Fruit fly (Drosophila melanogaster): Measurements from ENCODE around the gene CG12713.

The CG12713 gene

DNA sequence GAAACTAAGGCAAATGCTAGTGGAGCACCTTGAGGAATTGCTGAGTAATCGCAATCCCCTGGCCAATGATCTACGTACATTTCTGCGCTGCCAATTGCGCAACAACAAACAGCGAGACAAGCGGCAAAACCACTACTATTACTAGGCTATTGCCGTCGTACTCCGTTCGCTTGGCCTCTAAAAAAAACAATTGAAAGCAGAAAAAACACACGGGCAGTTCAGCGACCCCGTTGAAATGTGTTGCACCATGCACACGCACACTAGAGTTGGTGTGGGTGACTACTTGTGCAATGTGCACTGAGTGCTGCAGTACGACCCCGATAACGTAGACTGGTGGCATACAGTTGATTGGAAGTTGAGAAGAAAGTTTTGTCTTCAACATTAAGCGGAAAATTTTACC, 7.7 kb upstream of the CG12713 start:
- no peak for TF ChIP-seq CG8478 (optimal IDR thresholded peaks at IDR 0.05)
- no peak for TF ChIP-seq CTCF (optimal IDR thresholded peaks at IDR 0.05)

DNA sequence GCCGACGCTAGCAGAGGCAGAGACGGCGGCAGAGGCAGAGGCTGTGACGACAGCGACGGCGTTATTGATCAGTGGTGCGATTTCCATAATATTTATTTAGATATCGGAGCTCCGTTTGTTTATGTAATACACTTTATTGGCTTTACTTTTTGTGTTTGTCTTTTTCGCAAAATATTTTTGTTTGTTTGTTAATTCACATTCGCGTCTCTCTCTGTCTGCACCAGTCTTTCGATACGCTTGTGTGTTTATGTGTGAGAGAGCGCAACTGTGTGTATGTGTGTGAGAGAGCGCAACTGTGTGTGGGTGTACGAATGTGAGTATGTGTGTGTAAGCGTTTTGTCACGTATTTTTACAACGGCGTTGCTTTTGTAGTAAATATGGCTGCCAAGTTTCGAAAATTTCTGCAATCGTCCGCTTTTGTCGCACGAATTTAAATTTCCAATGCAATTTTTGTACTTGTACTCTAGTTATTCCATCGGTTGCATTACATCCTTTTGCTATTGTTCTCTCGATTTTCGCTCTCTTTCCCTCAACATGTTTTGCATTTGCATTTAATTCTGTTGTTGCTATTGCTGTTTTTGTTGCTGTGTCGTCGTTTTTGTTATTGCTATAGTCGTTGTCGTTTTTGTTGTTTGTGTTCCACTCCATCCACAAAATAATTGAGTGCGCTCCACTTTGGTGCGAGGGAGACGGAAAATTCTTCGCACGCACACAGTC, 6.6 kb upstream of the CG12713 start:
- TF ChIP-seq CTCF (optimal IDR thresholded peaks at IDR 0.05), result no peak
- TF ChIP-seq CG8478 (optimal IDR thresholded peaks at IDR 0.05), result no peak

DNA sequence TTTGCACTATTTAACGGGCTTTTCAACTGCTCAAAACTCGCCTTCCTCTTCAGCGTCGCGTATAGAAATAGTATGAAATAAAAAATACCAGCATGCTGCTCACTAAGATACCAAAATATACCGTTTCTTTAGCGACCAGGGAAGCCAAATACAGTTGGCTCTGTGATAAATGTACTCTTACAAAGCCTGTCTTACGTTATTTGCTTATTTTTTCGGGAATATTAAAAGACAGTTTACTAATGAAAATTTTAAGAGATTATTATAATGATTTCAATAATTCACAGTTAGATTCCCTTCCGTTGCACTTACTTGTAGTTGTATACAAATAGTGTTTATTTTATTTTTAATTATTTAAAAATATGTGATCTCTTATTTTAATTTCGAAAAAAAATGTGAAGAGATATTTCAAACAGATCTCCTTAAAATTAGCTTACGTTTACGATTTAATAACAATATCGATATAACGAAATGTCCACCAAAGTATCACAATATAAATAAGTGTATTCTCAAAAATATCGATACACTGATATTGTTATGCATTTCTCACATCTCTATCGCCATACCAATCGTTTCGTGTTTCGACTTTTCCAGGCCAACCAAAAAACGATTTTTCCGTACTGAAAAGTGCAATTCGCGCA, 5.8 kb upstream of the CG12713 start, which contains the start of the genes DCP2 and dbo:
Gene DCP2 (minus strand): TSS at position 77 of the 638 bp plus-strand sequence.
Gene dbo (plus strand): TSS at position 542 of the 638 bp plus-strand sequence.
- TF ChIP-seq CG8478 (optimal IDR thresholded peaks at IDR 0.05) (no peak), CTCF (optimal IDR thresholded peaks at IDR 0.05) (no peak)

DNA sequence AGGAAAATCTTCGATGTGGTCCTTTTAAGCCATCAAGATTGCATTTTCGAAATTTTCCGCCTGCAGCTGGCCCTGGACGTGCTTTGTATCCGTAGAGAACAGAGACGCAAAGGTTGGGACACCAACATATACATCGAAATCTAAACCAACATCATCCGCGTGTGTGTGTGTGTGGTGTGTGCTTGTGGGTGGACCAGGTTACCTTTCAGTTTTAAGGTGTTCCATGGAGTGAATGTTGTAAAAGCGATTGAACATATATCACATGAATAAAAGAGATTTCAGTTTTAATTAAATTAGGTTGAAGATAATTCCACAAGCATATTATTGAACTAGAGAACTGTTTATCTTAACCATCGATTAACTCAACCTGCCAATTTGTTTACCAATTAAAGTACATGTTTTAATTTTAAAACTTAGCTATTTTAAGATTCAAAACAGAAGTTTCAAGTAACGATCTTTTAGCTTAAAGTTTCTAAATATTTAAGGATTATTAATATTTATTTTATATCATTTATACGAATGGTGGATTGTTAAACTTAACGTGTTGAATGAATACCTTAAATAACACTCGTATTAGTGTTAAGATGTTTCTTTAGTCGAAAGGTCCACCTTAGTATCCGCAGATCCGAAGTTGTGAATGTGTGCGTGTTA, 5.2 kb upstream of the CG12713 start:
- TF ChIP-seq CTCF (optimal IDR thresholded peaks at IDR 0.05), result no peak
- TF ChIP-seq CG8478 (optimal IDR thresholded peaks at IDR 0.05), result no peak

DNA sequence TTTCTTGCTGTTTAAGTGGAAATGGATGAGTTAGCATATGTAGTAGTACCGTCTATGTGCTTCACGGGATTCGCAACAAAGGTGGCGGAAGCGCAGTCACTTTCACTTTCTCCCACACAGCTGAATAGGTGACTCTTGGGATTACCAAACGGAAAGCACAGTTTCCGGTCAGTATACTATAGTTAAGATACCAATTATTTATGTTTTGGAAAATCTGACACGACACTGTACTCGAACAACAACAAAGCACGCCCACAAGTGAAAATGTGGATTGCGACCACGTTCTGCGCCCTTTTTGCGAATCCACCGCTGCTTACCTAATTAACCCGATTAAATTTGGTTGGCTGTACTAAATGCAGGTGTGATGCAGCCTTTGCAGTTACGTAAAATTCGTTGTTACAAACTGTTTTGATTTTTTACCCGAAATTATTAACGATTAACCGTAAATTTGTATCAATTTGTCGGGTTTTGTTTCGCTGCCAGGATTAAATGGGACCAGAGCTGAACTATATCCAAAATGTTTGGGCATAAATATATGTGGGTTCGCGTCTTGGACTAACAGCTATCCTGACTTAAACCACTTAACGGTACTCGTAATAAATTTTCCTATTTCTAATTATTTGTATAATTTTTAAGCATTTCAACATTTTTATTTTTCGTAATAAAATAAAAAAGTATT, 2.8 kb downstream of the CG12713 start, which contains the start of gene CG18081:
Gene CG18081 (minus strand): TSS at position 512 of the 679 bp plus-strand sequence.
- TF ChIP-seq CG8478 (optimal IDR thresholded peaks at IDR 0.05), result no peak
- peak in 1 of 2 experiments; percentile 46 for TF ChIP-seq CTCF (optimal IDR thresholded peaks at IDR 0.05)

DNA sequence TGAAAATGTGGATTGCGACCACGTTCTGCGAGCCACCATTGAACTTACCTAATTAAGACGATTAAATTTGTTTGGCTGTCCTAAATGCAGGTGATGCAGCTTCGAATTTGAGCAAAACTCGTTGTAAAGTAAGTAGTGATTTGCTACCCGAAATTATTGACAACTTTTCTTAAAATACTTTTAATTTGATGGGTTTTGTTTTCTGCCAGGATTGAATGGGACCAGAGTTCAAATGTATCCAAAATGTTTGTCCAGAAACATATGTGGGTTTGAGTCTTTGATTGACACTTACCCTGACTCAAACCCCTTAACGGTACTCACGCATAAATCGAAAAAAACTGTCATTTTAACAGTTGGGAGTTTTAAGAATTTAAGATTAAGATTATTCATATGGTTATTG, 4.9 kb downstream of the CG12713 start, which contains the start of gene CG15715:
Gene CG15715 (minus strand): TSS at position 274 of the 400 bp plus-strand sequence.
- TF ChIP-seq CG8478 (optimal IDR thresholded peaks at IDR 0.05) (no peak), CTCF (optimal IDR thresholded peaks at IDR 0.05) (peak in 1 of 2 experiments; percentile 54)

DNA sequence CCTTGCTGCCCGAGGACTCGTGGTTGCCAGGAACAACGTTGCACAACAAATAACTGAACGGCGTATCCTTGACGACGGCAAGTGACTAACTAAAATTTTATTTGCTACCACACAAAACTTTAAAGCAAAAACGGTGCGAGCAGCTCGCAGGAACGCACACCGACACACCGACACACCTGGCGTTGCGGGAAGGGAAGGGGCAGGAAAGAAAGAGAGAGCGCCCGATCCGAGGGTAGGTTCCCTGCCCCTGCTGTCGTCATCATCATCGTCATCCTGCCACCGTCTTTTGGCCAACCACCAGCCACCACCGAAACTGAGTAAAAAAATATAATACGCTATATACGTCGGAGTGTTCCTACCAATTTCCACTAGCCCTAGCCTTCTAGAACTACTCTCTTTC, 11.7 kb downstream of the CG12713 start, which contains the start of gene meru:
Gene meru (minus strand): TSS at position 101 of the 400 bp plus-strand sequence.
- TF ChIP-seq CTCF (optimal IDR thresholded peaks at IDR 0.05) (no peak), CG8478 (optimal IDR thresholded peaks at IDR 0.05) (no peak)

DNA sequence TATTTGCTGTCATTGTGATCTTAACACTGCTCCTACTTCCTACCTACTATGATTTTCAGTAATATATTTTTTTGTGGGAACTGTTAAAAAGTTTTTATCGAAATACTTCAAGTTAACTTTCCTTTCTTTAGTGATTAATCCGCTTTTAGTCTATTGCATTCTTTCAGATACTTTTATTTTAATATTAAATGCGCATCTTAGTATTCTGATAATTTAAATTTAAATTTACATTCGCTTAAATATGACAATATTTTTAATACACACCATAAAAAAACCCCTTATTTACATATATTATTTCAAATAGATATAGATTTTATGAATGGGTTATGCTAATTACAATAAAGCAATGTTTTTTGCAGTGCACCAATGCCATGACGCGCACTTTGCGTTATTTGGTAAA, 12.3 kb downstream of the CG12713 start:
- no peak for TF ChIP-seq CTCF (optimal IDR thresholded peaks at IDR 0.05)
- TF ChIP-seq CG8478 (optimal IDR thresholded peaks at IDR 0.05), result no peak

DNA sequence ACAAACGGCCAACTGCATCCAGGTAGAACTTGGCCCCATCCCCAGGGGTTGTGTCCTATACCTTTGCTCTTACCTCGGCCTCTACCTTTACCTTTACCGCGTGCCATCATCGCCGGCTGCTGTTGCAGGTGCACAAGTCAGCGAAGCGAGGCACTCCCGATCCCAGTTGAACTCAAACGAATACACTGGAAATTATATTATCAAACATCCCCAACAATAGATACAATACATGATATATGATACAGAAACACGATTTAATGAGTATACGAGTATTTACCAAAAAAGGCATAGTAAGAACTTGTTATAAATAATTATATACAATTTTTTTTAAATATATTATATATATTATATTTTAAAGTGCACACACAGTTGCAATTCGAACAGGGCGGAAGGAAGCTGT, 15.0 kb downstream of the CG12713 start:
- no peak for TF ChIP-seq CG8478 (optimal IDR thresholded peaks at IDR 0.05)
- TF ChIP-seq CTCF (optimal IDR thresholded peaks at IDR 0.05), result no peak

DNA sequence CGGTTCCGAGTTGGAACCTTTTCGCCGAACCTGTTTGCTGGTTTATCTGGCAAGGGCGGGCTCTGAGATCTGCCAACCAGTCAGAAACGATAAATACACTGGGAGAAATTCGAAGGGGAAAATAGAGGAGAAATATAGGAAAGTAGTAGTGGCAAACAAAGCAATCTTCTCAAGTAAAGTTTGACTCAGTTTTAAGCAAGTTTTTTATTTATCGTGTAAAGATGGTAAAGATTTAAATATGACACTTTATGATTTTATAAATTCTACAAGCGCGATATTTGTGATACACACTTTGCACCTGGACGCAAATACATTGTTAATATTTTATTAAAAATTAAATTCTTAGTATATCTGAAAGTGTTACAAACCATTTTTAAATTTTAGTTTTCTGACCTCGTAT, 15.4 kb downstream of the CG12713 start:
- TF ChIP-seq CTCF (optimal IDR thresholded peaks at IDR 0.05) (no peak), CG8478 (optimal IDR thresholded peaks at IDR 0.05) (no peak)

DNA sequence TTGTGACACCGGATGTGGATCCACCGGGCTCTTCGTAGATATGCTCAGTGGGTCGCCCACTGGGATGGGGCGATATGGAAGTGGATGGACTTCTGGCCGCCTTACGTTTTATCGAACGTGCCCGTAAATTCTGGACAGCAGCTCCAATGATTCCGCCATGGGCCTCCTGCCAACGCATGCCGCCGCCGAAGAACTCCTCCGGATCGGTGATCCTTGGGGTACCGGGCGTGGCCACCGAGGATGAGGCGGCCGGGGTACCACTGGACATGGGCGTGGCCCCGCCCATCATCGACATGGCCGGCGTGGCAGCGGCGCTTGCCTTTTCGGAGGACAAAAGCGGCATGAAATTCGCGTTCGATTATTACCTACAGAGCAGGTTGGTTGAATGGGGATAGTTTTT, 23.8 kb downstream of the CG12713 start:
- TF ChIP-seq CG8478 (optimal IDR thresholded peaks at IDR 0.05), result no peak
- no peak for TF ChIP-seq CTCF (optimal IDR thresholded peaks at IDR 0.05)

DNA sequence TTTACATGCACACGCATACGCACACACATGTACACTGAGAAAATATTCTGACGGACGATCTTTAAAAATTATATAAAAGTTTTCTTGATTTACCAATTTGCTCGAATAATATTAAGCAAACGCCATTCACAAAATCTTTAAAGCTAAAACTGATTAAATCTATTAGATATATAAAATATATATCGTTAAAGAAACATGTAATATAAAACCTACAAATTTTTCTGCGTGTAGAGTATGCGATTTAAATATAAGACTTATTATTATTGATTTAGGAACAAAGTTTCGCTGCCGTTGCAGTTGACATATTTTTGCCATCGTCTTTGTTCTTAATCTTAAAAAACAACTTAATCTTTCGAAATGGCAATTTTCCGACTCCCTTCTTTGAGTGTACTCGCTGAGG, 45.3 kb downstream of the CG12713 start:
- no peak for TF ChIP-seq CG8478 (optimal IDR thresholded peaks at IDR 0.05)
- no peak for TF ChIP-seq CTCF (optimal IDR thresholded peaks at IDR 0.05)
